Worm (Caenorhabditis elegans): ENCODE data around the gene C33G3.4.

The C33G3.4 gene

DNA sequence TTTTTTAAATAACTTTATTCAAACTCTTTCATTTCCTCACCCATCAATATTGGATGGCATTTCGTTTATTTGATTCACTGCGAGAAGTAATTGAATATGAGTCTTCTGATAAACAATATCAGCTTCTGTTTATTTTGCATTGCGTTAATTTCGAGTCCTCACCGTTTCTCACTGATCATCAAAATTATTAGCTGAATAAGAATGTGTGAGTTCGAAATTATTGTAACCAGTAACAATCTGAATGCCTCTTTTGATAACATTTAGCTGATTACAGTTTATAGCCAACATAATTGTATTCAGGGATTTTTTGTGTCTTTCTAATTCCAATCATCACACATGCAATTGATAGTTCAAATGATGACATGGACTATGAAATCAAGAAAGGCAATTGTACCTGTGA is 14.2 kb downstream of the C33G3.4 start, which contains the start of gene F16B12.1:
F16B12.1 (plus strand) TSS at position 301 of the 400 bp plus-strand sequence.
- TF ChIP-seq ref-1 (GFP tag; conservative IDR thresholded peaks at IDR 0.05) = no peak
- no peak for TF ChIP-seq T22C8.4 (GFP tag; IDR thresholded peaks at IDR 0.05)
- TF ChIP-seq klf-2 (GFP tag; conservative IDR thresholded peaks at IDR 0.05) = no peak
- TF ChIP-seq ztf-23 (GFP tag; IDR thresholded peaks at IDR 0.05) = no peak
- no peak for TF ChIP-seq cog-1 (tag; optimal IDR thresholded peaks at IDR 0.05)
- TF ChIP-seq tab-1 (GFP tag; IDR thresholded peaks at IDR 0.05) = no peak
- no peak for TF ChIP-seq ztf-29 (GFP tag; IDR thresholded peaks at IDR 0.05)
- no peak for TF ChIP-seq flt-1 (GFP tag; IDR thresholded peaks at IDR 0.05)
- TF ChIP-seq med-1 (GFP tag; optimal IDR thresholded peaks at IDR 0.05; ENCODE audit: insufficient read depth) = no peak

DNA sequence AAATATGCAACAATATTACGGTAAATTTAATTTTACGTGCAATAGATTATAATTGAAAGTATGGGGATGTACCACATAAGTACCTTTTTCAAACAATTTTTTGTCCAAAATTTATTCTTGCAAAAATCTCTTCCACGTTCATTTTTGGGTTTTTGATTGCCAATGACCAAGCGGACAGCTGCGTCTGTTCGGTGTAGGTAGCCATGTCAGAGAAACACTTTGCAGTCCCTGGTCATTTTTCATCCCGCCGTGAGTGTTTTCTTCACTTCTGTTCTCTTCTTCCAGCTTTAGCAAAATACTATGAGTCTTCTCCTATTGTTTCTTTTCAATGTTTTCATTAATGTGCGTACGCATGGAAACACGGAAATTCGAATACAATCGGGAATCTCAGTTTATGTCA is 19.1 kb downstream of the C33G3.4 start, which contains the start of gene dsl-4:
dsl-4 (plus strand) TSS at position 301 of the 400 bp plus-strand sequence.
- TF ChIP-seq ztf-23 (GFP tag; IDR thresholded peaks at IDR 0.05) (no peak), tab-1 (GFP tag; IDR thresholded peaks at IDR 0.05) (no peak), T22C8.4 (GFP tag; IDR thresholded peaks at IDR 0.05) (no peak), klf-2 (GFP tag; conservative IDR thresholded peaks at IDR 0.05) (no peak), flt-1 (GFP tag; IDR thresholded peaks at IDR 0.05) (no peak), ztf-29 (GFP tag; IDR thresholded peaks at IDR 0.05) (no peak), med-1 (GFP tag; optimal IDR thresholded peaks at IDR 0.05; ENCODE audit: insufficient read depth) (no peak), cog-1 (tag; optimal IDR thresholded peaks at IDR 0.05) (no peak), ref-1 (GFP tag; conservative IDR thresholded peaks at IDR 0.05) (no peak)

DNA sequence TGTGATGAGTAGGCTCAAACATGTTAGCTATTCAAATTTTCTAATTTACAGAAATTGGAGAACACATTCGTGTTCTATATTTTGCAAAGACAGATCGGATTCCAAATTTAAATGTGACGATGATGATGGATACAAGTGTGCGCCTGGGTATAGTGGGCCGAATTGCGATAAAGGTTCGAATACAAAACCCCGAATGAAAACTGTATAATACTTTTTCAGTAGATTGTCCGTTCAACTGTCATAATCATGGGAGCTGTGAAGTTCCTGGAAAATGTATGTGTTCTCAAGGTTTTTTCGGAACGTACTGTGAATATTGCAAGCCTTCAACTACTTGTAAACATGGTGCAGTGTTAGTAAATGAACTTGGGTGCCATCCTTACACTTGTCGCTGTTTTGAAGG is 20.0 kb downstream of the C33G3.4 start:
- no peak for TF ChIP-seq ztf-29 (GFP tag; IDR thresholded peaks at IDR 0.05)
- no peak for TF ChIP-seq cog-1 (tag; optimal IDR thresholded peaks at IDR 0.05)
- no peak for TF ChIP-seq tab-1 (GFP tag; IDR thresholded peaks at IDR 0.05)
- no peak for TF ChIP-seq T22C8.4 (GFP tag; IDR thresholded peaks at IDR 0.05)
- TF ChIP-seq flt-1 (GFP tag; IDR thresholded peaks at IDR 0.05) = no peak
- TF ChIP-seq ref-1 (GFP tag; conservative IDR thresholded peaks at IDR 0.05) = no peak
- TF ChIP-seq ztf-23 (GFP tag; IDR thresholded peaks at IDR 0.05) = no peak
- no peak for TF ChIP-seq klf-2 (GFP tag; conservative IDR thresholded peaks at IDR 0.05)

DNA sequence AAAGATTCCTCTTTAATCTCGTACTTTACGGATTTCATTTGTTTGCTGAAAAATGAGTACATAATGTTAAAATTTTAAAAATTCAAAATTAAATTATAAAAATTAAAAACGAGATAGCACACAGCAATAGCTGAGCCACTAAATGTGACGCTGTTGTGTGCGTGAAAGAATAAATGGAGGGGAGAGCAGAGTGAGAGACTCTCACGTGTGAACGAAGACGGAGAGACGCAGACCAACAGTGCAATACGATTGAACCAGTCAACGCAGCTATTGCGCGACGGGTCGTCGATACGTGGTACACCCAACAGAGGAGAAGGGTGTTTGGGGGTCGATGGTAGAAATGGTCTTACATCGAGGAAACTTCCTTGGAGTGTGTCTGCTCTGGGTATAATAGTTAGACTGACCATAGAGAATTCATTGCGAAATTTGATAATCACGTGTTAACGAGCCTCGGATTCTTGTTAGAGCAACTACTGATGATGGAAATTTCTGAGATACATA is 27.7 kb downstream of the C33G3.4 start, which contains the start of gene F16B12.4:
F16B12.4 (minus strand) TSS at position 51 of the 501 bp plus-strand sequence.
- no peak for TF ChIP-seq flt-1 (GFP tag; IDR thresholded peaks at IDR 0.05)

DNA sequence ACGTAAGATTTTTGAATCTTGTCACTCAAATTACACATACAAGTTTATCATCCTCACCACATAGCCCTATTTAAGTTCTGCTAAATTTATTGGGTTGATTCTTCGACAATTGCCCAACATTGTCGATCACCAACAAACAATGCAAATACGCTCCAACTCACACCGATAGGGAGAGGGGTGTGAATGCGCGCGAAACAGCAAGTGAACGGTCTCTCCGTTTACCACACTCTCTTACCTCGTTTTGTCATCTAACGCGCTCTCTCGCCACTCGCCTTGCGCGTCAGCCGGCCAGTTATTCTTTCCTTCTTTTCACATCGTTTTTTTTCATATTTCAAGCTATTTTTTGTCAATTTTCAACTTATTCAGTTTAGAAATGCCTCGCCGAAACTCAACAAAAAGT is 31.0 kb downstream of the C33G3.4 start, which contains the start of gene F16B12.6:
F16B12.6 (plus strand) TSS at position 331 of the 400 bp plus-strand sequence.
- TF ChIP-seq tab-1 (GFP tag; IDR thresholded peaks at IDR 0.05) (no peak), ztf-23 (GFP tag; IDR thresholded peaks at IDR 0.05) (no peak), flt-1 (GFP tag; IDR thresholded peaks at IDR 0.05) (peak; percentile 35; the same call in 1 of the 2 replicates), ref-1 (GFP tag; conservative IDR thresholded peaks at IDR 0.05) (no peak), T22C8.4 (GFP tag; IDR thresholded peaks at IDR 0.05) (no peak), cog-1 (tag; optimal IDR thresholded peaks at IDR 0.05) (peak; percentile 71), klf-2 (GFP tag; conservative IDR thresholded peaks at IDR 0.05) (no peak), med-1 (GFP tag; optimal IDR thresholded peaks at IDR 0.05; ENCODE audit: insufficient read depth) (no peak), ztf-29 (GFP tag; IDR thresholded peaks at IDR 0.05) (no peak)

DNA sequence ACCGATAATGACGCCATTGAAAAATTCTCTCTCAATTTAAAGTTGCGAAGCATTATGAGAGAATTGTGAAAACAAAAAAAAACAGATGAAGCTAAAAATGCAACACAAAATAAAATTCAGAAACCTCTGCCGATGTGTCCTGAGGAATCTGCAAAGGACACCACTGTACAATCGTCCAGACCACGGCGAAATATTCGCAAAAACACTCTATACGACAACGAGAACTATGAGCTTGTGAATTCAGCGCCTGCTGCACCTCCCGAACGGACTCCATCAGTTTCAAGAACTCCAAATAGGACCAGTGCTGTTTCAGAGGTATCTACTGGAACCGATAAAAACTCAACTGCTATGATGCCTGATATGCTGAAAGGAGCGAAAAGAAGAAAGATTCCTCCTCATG is 31.5 kb downstream of the C33G3.4 start:
- TF ChIP-seq klf-2 (GFP tag; conservative IDR thresholded peaks at IDR 0.05) (no peak), ref-1 (GFP tag; conservative IDR thresholded peaks at IDR 0.05) (no peak), med-1 (GFP tag; optimal IDR thresholded peaks at IDR 0.05; ENCODE audit: insufficient read depth) (no peak), T22C8.4 (GFP tag; IDR thresholded peaks at IDR 0.05) (no peak), ztf-23 (GFP tag; IDR thresholded peaks at IDR 0.05) (no peak), flt-1 (GFP tag; IDR thresholded peaks at IDR 0.05) (no peak), cog-1 (tag; optimal IDR thresholded peaks at IDR 0.05) (no peak), ztf-29 (GFP tag; IDR thresholded peaks at IDR 0.05) (no peak), tab-1 (GFP tag; IDR thresholded peaks at IDR 0.05) (no peak)

DNA sequence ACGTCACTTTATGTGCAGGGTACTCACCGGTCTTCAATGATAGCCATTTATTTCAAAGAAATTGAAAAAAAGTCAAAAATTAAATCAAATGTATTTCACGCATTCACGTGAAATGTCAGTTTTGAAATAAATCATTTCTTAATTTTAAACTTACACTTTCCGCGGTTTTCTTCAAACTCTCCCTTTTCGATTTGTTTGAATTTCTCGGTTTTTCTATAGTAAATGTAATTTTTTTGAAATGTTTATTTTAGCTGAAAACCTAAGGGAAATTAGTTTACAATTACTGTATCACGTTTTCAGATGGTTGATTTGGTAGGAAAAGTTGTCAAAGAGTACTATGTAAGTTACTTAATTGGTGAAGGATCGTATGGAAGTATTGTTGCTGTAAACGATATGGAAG is 37.3 kb downstream of the C33G3.4 start, which contains the start of gene F16B12.7:
F16B12.7 (plus strand) TSS at position 301 of the 400 bp plus-strand sequence.
- TF ChIP-seq ref-1 (GFP tag; conservative IDR thresholded peaks at IDR 0.05) (no peak), tab-1 (GFP tag; IDR thresholded peaks at IDR 0.05) (no peak), cog-1 (tag; optimal IDR thresholded peaks at IDR 0.05) (no peak), T22C8.4 (GFP tag; IDR thresholded peaks at IDR 0.05) (no peak), klf-2 (GFP tag; conservative IDR thresholded peaks at IDR 0.05) (no peak), flt-1 (GFP tag; IDR thresholded peaks at IDR 0.05) (no peak), med-1 (GFP tag; optimal IDR thresholded peaks at IDR 0.05; ENCODE audit: insufficient read depth) (no peak), ztf-29 (GFP tag; IDR thresholded peaks at IDR 0.05) (no peak), ztf-23 (GFP tag; IDR thresholded peaks at IDR 0.05) (no peak)

DNA sequence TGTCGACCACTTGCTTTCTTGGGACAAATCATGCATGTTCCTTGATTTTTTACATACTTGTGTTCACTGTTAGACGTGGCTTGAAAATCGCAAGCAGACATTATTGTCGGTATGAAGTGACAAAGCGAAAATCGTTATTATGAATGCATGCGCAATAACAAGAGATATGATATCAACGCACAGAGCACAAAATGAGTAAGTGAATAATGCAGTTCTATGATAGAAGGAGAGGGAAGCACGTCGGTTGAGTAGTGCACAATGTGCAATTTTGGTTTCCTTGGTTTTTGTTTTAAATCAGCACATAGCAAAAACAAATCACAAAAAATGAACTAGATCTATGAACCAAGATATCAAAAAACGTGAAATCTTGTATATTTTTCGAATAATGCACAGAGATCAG is 42.4 kb downstream of the C33G3.4 start, which contains the start of gene nhr-281:
nhr-281 (minus strand) TSS at position 101 of the 400 bp plus-strand sequence.
- TF ChIP-seq ref-1 (GFP tag; conservative IDR thresholded peaks at IDR 0.05) = no peak

DNA sequence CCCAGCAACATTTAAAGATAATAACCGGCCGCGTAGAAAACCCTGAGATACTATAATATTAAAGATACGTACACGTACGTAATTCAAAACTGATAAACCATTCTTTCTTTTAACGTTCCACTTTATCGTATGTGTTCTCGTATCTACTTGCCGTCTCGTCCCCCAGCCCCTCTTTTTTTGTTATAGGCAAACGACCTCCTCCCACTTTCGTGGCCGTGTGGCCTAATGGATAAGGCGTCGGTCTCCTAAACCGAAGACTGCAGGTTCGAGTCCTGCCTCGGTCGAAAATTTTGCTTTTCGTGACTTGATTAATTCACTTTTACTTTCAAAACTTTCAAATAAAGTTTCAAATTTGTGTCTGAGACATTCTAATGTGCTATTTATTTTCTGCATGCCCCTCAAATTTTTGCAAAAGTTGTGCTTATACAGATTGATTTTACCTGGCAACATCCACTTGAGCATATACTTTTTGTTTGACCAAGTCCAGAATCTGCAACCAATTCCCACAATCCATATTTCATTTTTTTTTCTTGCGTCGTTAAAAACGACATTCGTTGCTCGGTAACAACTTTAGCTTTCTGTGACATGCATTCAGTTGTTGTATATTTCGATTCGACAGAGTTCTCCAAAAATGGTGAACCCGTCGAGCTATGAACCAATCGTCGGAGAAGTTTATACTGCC is 44.7 kb downstream of the C33G3.4 start, which contains the start of gene F28H6.7:
F28H6.7 (plus strand) TSS at position 632 of the 682 bp plus-strand sequence.
- TF ChIP-seq klf-2 (GFP tag; conservative IDR thresholded peaks at IDR 0.05) (peak; percentile 87), cog-1 (tag; optimal IDR thresholded peaks at IDR 0.05) (peak; percentile 12), ztf-29 (GFP tag; IDR thresholded peaks at IDR 0.05) (peak; percentile 96), flt-1 (GFP tag; IDR thresholded peaks at IDR 0.05) (peak; percentile 98), tab-1 (GFP tag; IDR thresholded peaks at IDR 0.05) (peak; percentile 98), ztf-23 (GFP tag; IDR thresholded peaks at IDR 0.05) (peak; percentile 96), ref-1 (GFP tag; conservative IDR thresholded peaks at IDR 0.05) (peak; percentile 98), T22C8.4 (GFP tag; IDR thresholded peaks at IDR 0.05) (peak; percentile 92), med-1 (GFP tag; optimal IDR thresholded peaks at IDR 0.05; ENCODE audit: insufficient read depth) (peak; percentile 60)

Data from whole organism, midembryonic.